Worm (Caenorhabditis elegans): ENCODE data around the gene K10F12.7.

ce11 chrIII:402168-402813 lies 19.9 kb upstream of the K10F12.7 start, which contains the start of the genes Y55B1BL.1 and Y55B1BL.2:
- no peak for TF ChIP-seq snpc-4 (tag; optimal IDR thresholded peaks at IDR 0.05)
- no peak for TF ChIP-seq mdl-1 (tag; optimal IDR thresholded peaks at IDR 0.05)
- no peak for TF ChIP-seq elt-3 (tag; optimal IDR thresholded peaks at IDR 0.05)
- no peak for TF ChIP-seq eor-1 (tag; optimal IDR thresholded peaks at IDR 0.05)
- no peak for TF ChIP-seq daf-12 (tag; optimal IDR thresholded peaks at IDR 0.05)
- no peak for TF ChIP-seq unc-39 (tag; optimal IDR thresholded peaks at IDR 0.05)
- TF ChIP-seq nhr-76 (tag; optimal IDR thresholded peaks at IDR 0.05), result no peak
- no peak for TF ChIP-seq nhr-12 (tag; optimal IDR thresholded peaks at IDR 0.05)
- TF ChIP-seq ztf-11 (tag; optimal IDR thresholded peaks at IDR 0.05), result no peak

All from whole organism, L3 larva.